Worm (Caenorhabditis elegans) whole organism, L2 larva: ENCODE results near the gene C46A5.6.

Experiments
- F13H6.1 ChIP-seq: sonication (generic microtip); optimal IDR thresholded peaks from 2 replicates; lab custom pipeline; 2016; ENCODE audit warnings: missing genetic modification characterization, missing compliant biosample characterization
- R02D3.7 ChIP-seq: fragments of 150-350 bp; optimal IDR thresholded peaks from 2 replicates; lab custom pipeline; 2014; ENCODE audit warnings: missing biosample characterization, missing genetic modification characterization
- Y55F3AM.14 ChIP-seq: fragments of 200-800 bp; sonication (Bioruptor generic); optimal IDR thresholded peaks from 2 replicates; lab custom pipeline; 2018; ENCODE audit warnings: mild to moderate bottlenecking, missing genetic modification characterization, missing compliant biosample characterization
- ZK546.5 ChIP-seq: sonication (generic microtip); optimal IDR thresholded peaks from 2 replicates; lab custom pipeline; 2017; ENCODE audit warnings: missing biosample characterization, missing genetic modification characterization
- ama-1 ChIP-seq: fragments of 150-350 bp; optimal IDR thresholded peaks from 2 replicates; lab custom pipeline; 2018; ENCODE audit warnings: inconsistent platforms
- ceh-16 ChIP-seq: fragments of 150-350 bp; optimal IDR thresholded peaks from 2 replicates; lab custom pipeline; 2014; ENCODE audit warnings: missing biosample characterization, missing genetic modification characterization
- ceh-82 ChIP-seq: fragments of 150-350 bp; optimal IDR thresholded peaks from 2 replicates; lab custom pipeline; 2014; ENCODE audit warnings: missing biosample characterization, missing genetic modification characterization
- crh-2 ChIP-seq: sonication (generic microtip); optimal IDR thresholded peaks from 2 replicates; lab custom pipeline; 2017; ENCODE audit warnings: missing biosample characterization, missing genetic modification characterization
- egl-27 ChIP-seq: sonication (generic microtip); optimal IDR thresholded peaks from 3 replicates; lab custom pipeline; 2017; ENCODE audit warnings: missing biosample characterization, missing genetic modification reagents, missing genetic modification characterization
- fos-1 ChIP-seq: fragments of 150-350 bp; optimal IDR thresholded peaks from 2 replicates; lab custom pipeline; 2014; ENCODE audit warnings: missing biosample characterization, missing genetic modification characterization
- gmeb-1 ChIP-seq: fragments of 150-350 bp; optimal IDR thresholded peaks from 2 replicates; lab custom pipeline; 2014; ENCODE audit warnings: missing biosample characterization, missing genetic modification characterization
- lin-11 ChIP-seq: fragments of 150-350 bp; sonication (generic microtip); optimal IDR thresholded peaks from 2 replicates; lab custom pipeline; 2014; ENCODE audit warnings: missing biosample characterization, missing genetic modification characterization, inconsistent platforms, mixed read lengths
- lin-13 ChIP-seq: fragments of 150-350 bp; optimal IDR thresholded peaks from 2 replicates; lab custom pipeline; 2014; ENCODE audit warnings: missing biosample characterization, missing genetic modification reagents, missing genetic modification characterization
- lin-39 ChIP-seq: fragments of 150-350 bp; optimal IDR thresholded peaks from 2 replicates; lab custom pipeline; 2014; ENCODE audit warnings: missing biosample characterization, missing genetic modification reagents, missing genetic modification characterization
- lsy-2 ChIP-seq, 2 experiments: fragments of 150-350 bp in 1 of 2; sonication (generic microtip) in 1 of 2; optimal IDR thresholded peaks; 2 replicates each; lab custom pipeline; 2014 to 2017; ENCODE audit warnings: missing biosample characterization in 2 of 2, missing genetic modification characterization in 2 of 2
- mab-5 ChIP-seq: fragments of 150-350 bp; optimal IDR thresholded peaks from 2 replicates; lab custom pipeline; 2014; ENCODE audit warnings: missing biosample characterization, missing genetic modification characterization
- nhr-10 ChIP-seq: sonication (generic microtip); optimal IDR thresholded peaks from 2 replicates; lab custom pipeline; 2017; ENCODE audit warnings: missing biosample characterization, missing genetic modification characterization
- nhr-11 ChIP-seq: fragments of 150-350 bp; optimal IDR thresholded peaks from 2 replicates; lab custom pipeline; 2014; ENCODE audit warnings: missing biosample characterization, missing genetic modification characterization
- nhr-12 ChIP-seq: fragments of 150-350 bp; optimal IDR thresholded peaks from 2 replicates; lab custom pipeline; 2014; ENCODE audit warnings: missing biosample characterization, missing genetic modification characterization
- nhr-129 ChIP-seq: fragments of 150-350 bp; optimal IDR thresholded peaks from 2 replicates; lab custom pipeline; 2014; ENCODE audit warnings: missing biosample characterization, missing genetic modification characterization
- nhr-21 ChIP-seq: fragments of 150-350 bp; optimal IDR thresholded peaks from 2 replicates; lab custom pipeline; 2014; ENCODE audit warnings: missing biosample characterization, missing genetic modification characterization
- nhr-23 ChIP-seq: fragments of 150-350 bp; optimal IDR thresholded peaks from 2 replicates; lab custom pipeline; 2014; ENCODE audit warnings: missing biosample characterization, missing genetic modification reagents, missing genetic modification characterization
- nhr-237 ChIP-seq: fragments of 150-350 bp; optimal IDR thresholded peaks from 2 replicates; lab custom pipeline; 2014; ENCODE audit warnings: missing biosample characterization, missing genetic modification characterization
- nhr-25 ChIP-seq: fragments of 150-350 bp; sonication (generic microtip); optimal IDR thresholded peaks from 3 replicates; lab custom pipeline; 2014; ENCODE audit warnings: missing biosample characterization, missing genetic modification characterization
- nhr-6 ChIP-seq: fragments of 150-350 bp; optimal IDR thresholded peaks from 2 replicates; lab custom pipeline; 2014; ENCODE audit warnings: missing biosample characterization, missing genetic modification characterization
- peb-1 ChIP-seq: fragments of 150-350 bp; optimal IDR thresholded peaks from 2 replicates; lab custom pipeline; 2014; ENCODE audit warnings: missing biosample characterization, missing genetic modification characterization
- sem-4 ChIP-seq: fragments of 150-350 bp; optimal IDR thresholded peaks from 2 replicates; lab custom pipeline; 2014; ENCODE audit warnings: missing biosample characterization, missing genetic modification reagents, missing genetic modification characterization
- skn-1 ChIP-seq: sonication (generic microtip); optimal IDR thresholded peaks from 2 replicates; lab custom pipeline; 2017; ENCODE audit warnings: missing biosample characterization, missing genetic modification characterization
- sma-3 ChIP-seq: sonication (generic microtip); optimal IDR thresholded peaks from 2 replicates; lab custom pipeline; 2016; ENCODE audit warnings: missing genetic modification reagents, missing genetic modification characterization, missing compliant biosample characterization
- sma-9 ChIP-seq, 2 experiments: fragments of 150-350 bp in 1 of 2; sonication (generic microtip) in 1 of 2; optimal IDR thresholded peaks; 2 replicates each; lab custom pipeline; 2014 to 2016; ENCODE audit warnings: missing genetic modification characterization in 2 of 2, mild to moderate bottlenecking in 1 of 2, missing biosample characterization in 1 of 2, missing compliant biosample characterization in 1 of 2, missing genetic modification reagents in 1 of 2, moderate library complexity in 1 of 2
- unc-39 ChIP-seq: fragments of 150-350 bp; optimal IDR thresholded peaks from 2 replicates; lab custom pipeline; 2014; ENCODE audit warnings: missing biosample characterization, missing genetic modification characterization

Gene C46A5.6

DNA sequence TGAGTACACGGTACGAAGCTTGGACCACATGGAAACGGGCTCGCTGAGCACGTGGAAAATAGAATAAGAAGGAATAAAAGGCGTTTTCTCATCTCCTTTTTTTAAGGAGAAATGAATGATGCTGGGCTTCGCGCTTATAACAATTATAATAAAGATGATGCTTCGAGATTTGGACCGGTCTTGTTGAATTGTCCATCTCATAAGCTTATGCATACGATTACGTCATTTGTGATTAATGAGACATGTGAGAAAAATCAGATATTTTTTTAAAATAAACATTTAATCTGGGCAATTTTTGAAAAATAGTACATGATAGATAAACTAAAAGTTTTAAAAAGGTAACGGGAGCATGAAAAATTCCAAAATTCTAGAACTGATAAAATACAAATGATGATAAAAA lies 6.4 kb downstream of the C46A5.6 start, which contains the start of gene C46A5.4:
Gene C46A5.4, minus strand, starts transcription at position 101 of the 400 bp plus-strand sequence.
- no peak for TF ChIP-seq nhr-23 (tag; lab: Kevin White, UChicago)
- no peak for TF ChIP-seq ZK546.5 (tag; lab: Kevin White, UChicago)
- no peak for TF ChIP-seq egl-27 (tag; lab: Kevin White, UChicago)
- TF ChIP-seq nhr-21 (tag; lab: Kevin White, UChicago), result no peak
- no peak for TF ChIP-seq mab-5

ce11 chrIV:7754114-7754513 lies 9.5 kb downstream of the C46A5.6 start:
- TF ChIP-seq nhr-25 (tag; lab: Kevin White, UChicago), result no peak
- no peak for TF ChIP-seq nhr-12 (tag; lab: Kevin White, UChicago)
- no peak for TF ChIP-seq Y55F3AM.14 (GFP tag; lab: Kevin White, UChicago)
- no peak for TF ChIP-seq mab-5
- TF ChIP-seq F13H6.1 (tag; lab: Kevin White, UChicago), result no peak
- TF ChIP-seq lin-39 (tag; lab: Kevin White, UChicago), result no peak
- TF ChIP-seq lin-13 (GFP tag; lab: Kevin White, UChicago), result no peak
- TF ChIP-seq nhr-129 (tag; lab: Kevin White, UChicago), result no peak
- TF ChIP-seq R02D3.7 (tag; lab: Kevin White, UChicago), result no peak
- TF ChIP-seq fos-1 (tag; lab: Kevin White, UChicago), result no peak

DNA sequence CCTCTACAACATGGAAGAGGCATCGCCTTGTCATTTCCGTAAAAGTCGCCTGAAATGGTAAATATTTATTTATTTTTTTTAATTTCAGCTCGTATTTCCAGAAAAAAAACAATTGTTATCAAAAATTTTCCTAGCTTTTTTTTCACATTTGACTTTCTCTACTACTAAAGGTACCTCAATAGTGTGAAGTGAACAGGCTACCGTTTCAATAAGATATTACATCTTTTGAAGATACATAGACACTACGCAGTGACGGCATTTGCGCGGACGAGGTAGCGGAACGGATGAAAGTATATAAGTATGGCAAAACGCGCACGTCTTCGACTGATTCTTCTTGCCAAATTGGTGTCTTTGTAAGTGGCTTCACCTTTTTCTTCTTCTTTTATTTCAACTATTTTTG lies 10.5 kb downstream of the C46A5.6 start, which contains the start of gene col-14:
Gene col-14, plus strand, starts transcription at position 301 of the 400 bp plus-strand sequence.
- no peak for TF ChIP-seq lin-39 (tag; lab: Kevin White, UChicago)
- TF ChIP-seq nhr-12 (tag; lab: Kevin White, UChicago), result no peak
- no peak for TF ChIP-seq skn-1 (tag; lab: Kevin White, UChicago)
- TF ChIP-seq sem-4 (tag; lab: Kevin White, UChicago), result no peak
- TF ChIP-seq nhr-11 (tag; lab: Kevin White, UChicago), result no peak
- TF ChIP-seq lsy-2 (tag; optimal IDR thresholded peaks at IDR 0.05; lab: Kevin White, UChicago), result no peak
- no peak for TF ChIP-seq lin-11
- TF ChIP-seq sma-3 (GFP tag; lab: Kevin White, UChicago), result no peak
- no peak for TF ChIP-seq Y55F3AM.14 (GFP tag; lab: Kevin White, UChicago)
- TF ChIP-seq nhr-6 (tag; lab: Kevin White, UChicago), result no peak
- no peak for TF ChIP-seq egl-27 (tag; lab: Kevin White, UChicago)
- no peak for TF ChIP-seq nhr-21 (tag; lab: Kevin White, UChicago)
- no peak for TF ChIP-seq fos-1 (tag; lab: Kevin White, UChicago)
- TF ChIP-seq nhr-237 (tag; lab: Kevin White, UChicago), result no peak
- TF ChIP-seq mab-5, result no peak

DNA sequence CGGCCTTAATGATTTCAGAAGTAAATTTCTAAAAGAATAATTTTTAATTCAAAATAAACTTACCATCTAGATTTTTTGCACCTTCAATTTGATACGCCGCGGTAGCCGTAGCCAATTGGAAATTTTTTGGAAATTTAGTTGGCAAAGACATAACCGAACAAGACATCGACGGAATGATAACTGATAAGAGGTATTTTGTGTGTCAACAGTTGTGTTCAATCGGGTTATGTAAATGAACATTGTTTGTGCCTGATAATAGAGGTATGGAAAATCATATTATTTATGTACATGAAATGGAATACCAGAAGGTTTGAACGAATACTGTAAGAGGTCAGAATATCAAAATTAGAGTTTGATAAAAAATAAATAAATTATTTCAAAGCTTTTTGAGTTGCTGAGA lies 15.8 kb downstream of the C46A5.6 start, which contains the start of gene klo-1:
Gene klo-1, minus strand, starts transcription at position 388 of the 400 bp plus-strand sequence.
- TF ChIP-seq crh-2 (tag; lab: Kevin White, UChicago) (peak; percentile 54), ceh-16 (tag; lab: Kevin White, UChicago) (no peak), sma-9 (GFP tag; optimal IDR thresholded peaks at IDR 0.05; lab: Kevin White, UChicago) (peak; percentile 38), sma-9 (tag; optimal IDR thresholded peaks at IDR 0.05; lab: Kevin White, UChicago) (no peak), fos-1 (tag; lab: Kevin White, UChicago) (peak; percentile 83)

DNA sequence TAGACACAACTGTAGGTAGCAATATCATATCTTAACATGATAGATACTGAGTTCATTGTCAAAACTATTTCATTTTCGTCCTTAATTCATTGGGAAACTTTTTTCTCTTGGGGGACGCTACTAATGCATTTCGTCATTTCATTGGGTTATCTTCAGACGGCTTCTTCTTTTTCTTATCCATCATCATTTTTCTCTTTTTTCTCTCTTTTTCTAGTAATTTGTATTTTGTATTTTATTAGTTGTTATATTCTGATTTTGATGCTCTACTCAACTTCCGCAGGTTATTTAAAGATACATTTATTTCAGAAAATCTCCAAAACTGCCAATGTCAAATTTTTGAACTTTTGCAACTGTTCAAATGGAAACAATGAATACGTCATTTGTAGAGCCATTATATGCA lies 20.1 kb downstream of the C46A5.6 start, which contains the start of gene npr-35:
Gene npr-35, plus strand, starts transcription at position 301 of the 400 bp plus-strand sequence.
- TF ChIP-seq ceh-82 (no peak), sma-9 (GFP tag; optimal IDR thresholded peaks at IDR 0.05; lab: Kevin White, UChicago) (no peak), sma-9 (tag; optimal IDR thresholded peaks at IDR 0.05; lab: Kevin White, UChicago) (no peak), nhr-11 (tag; lab: Kevin White, UChicago) (no peak), ZK546.5 (tag; lab: Kevin White, UChicago) (no peak), sem-4 (tag; lab: Kevin White, UChicago) (no peak), skn-1 (tag; lab: Kevin White, UChicago) (no peak), gmeb-1 (tag; lab: Kevin White, UChicago) (no peak), peb-1 (no peak)

- TF ChIP-seq ceh-82 (no peak), ama-1 (lab: Kevin White, UChicago) (no peak), nhr-10 (no peak), unc-39 (no peak)
Observed at ce11 chrIV:7736616-7737015, 27.0 kb downstream of the C46A5.6 start.
